Worm (Caenorhabditis elegans) whole organism, young adult: Measurements from ENCODE around the gene nhl-3.

Experiments used
- B0336.3 ChIP-seq: fragments of 200-800 bp; sonication (Bioruptor generic); IDR thresholded peaks from 2 replicates; pipeline ENCODE4 v1.3.6; 2022; ENCODE audit warnings: missing genetic modification characterization, missing compliant biosample characterization
- F49E8.2 ChIP-seq: sonication (generic microtip); optimal IDR thresholded peaks from 3 replicates; lab custom pipeline; 2017; ENCODE audit warnings: missing genetic modification characterization, mild to moderate bottlenecking, missing compliant biosample characterization, antibody characterized with exemption, moderate library complexity; ENCODE audit not compliant: insufficient read depth
- T26A5.8 ChIP-seq: sonication (generic microtip); optimal IDR thresholded peaks from 2 replicates; lab custom pipeline; 2016; ENCODE audit warnings: missing genetic modification characterization, missing compliant biosample characterization
- Y53G8AR.9 ChIP-seq: fragments of 200-800 bp; sonication (Bioruptor generic); conservative IDR thresholded peaks from 2 replicates; pipeline ENCODE4 v1.3.6; 2022; ENCODE audit warnings: missing genetic modification reagents, missing genetic modification characterization, missing compliant biosample characterization
- Y56A3A.18 ChIP-seq: fragments of 200-800 bp; sonication (Bioruptor generic); IDR thresholded peaks from 2 replicates; pipeline ENCODE4 v1.3.6; 2022; ENCODE audit warnings: missing genetic modification reagents, missing genetic modification characterization, missing compliant biosample characterization
- ama-1 ChIP-seq, 3 experiments: fragments of 150-350 bp in 1 of 3; sonication (generic microtip) in 2 of 3; optimal IDR thresholded peaks; 2 replicates each; lab custom pipeline; 2014 to 2018; ENCODE audit warnings: missing biosample characterization in 2 of 3, missing genetic modification characterization in 2 of 3, missing genetic modification reagents in 2 of 3
- dpl-1 ChIP-seq: fragments of 150-350 bp; optimal IDR thresholded peaks from 2 replicates; lab custom pipeline; 2014; ENCODE audit warnings: missing biosample characterization, missing genetic modification reagents, missing genetic modification characterization
- ets-4 ChIP-seq: fragments of 200-800 bp; sonication (Bioruptor generic); optimal IDR thresholded peaks from 2 replicates; lab custom pipeline; 2018; ENCODE audit warnings: mild to moderate bottlenecking, missing genetic modification characterization, missing compliant biosample characterization
- hmg-1.2 ChIP-seq: fragments of 200-800 bp; sonication (Bioruptor generic); IDR thresholded peaks from 2 replicates; pipeline ENCODE4 v1.3.6; 2022; ENCODE audit warnings: missing genetic modification reagents, missing genetic modification characterization, missing compliant biosample characterization
- sea-2 ChIP-seq: fragments of 200-800 bp; sonication (Bioruptor generic); IDR thresholded peaks from 2 replicates; pipeline ENCODE4 v1.3.6; 2022; ENCODE audit warnings: missing genetic modification characterization, missing compliant biosample characterization
- snpc-1.1 ChIP-seq: sonication (generic microtip); optimal IDR thresholded peaks from 2 replicates; lab custom pipeline; 2017; ENCODE audit warnings: missing genetic modification characterization, mild to moderate bottlenecking, missing compliant biosample characterization, antibody characterized with exemption, moderate library complexity, missing genotype, missing genetic modification reagents; ENCODE audit not compliant: insufficient read depth
- ztf-18 ChIP-seq: sonication (generic microtip); optimal IDR thresholded peaks from 2 replicates; lab custom pipeline; 2016; ENCODE audit warnings: missing genotype, mild to moderate bottlenecking, missing genetic modification characterization, missing compliant biosample characterization

DNA sequence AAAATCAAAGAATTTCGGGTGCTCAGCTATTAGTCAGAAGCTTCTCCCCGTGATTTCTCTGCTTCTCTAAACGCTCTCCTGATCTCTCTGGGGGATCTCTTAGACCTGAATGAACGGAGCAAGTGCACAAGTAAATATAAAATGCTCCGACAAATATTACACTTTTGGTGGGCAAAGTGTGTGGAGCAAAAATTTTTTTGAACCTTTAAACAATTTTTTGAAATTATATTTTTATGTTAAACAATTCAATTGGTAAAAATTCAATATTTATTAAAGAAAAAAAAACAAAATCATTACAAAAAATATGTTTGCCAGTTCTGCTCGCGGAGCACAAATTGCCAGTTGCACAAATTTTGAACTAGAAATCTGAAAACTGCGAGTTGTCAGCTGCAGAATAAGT, 37.5 kb upstream of the nhl-3 start, which contains the start of gene K07E8.6:
- TF ChIP-seq dpl-1 (no peak), Y53G8AR.9 (no peak), snpc-1.1 (tag; lab: Kevin White, UChicago) (no peak), hmg-1.2 (no peak), ets-4 (no peak), sea-2 (GFP tag; lab: Robert Waterston, UW) (no peak), ama-1 (optimal IDR thresholded peaks at IDR 0.05; lab: Kevin White, UChicago) (no peak), ama-1 (GFP tag; optimal IDR thresholded peaks at IDR 0.05; lab: Kevin White, UChicago) (no peak), ztf-18 (tag; lab: Kevin White, UChicago) (no peak), T26A5.8 (tag; lab: Kevin White, UChicago) (no peak), Y56A3A.18 (no peak), F49E8.2 (no peak), B0336.3 (GFP tag; lab: Robert Waterston, UW) (no peak)
